Worm (Caenorhabditis elegans) whole organism, young adult: ENCODE data around the gene F34H10.4.

ENCODE experiments used
- C06A6.2 ChIP-seq: fragments of 200-800 bp; sonication (Bioruptor generic); conservative IDR thresholded peaks from 2 replicates; pipeline ENCODE4 v1.3.6; 2022; ENCODE audit warnings: missing genetic modification characterization, missing compliant biosample characterization
- F23B12.7 ChIP-seq: sonication (generic microtip); optimal IDR thresholded peaks from 2 replicates; lab custom pipeline; 2017; ENCODE audit warnings: missing genetic modification characterization, mild to moderate bottlenecking, missing compliant biosample characterization, antibody characterized with exemption, moderate library complexity; ENCODE audit not compliant: insufficient read depth
- T26A5.8 ChIP-seq: sonication (generic microtip); optimal IDR thresholded peaks from 2 replicates; lab custom pipeline; 2016; ENCODE audit warnings: missing genetic modification characterization, missing compliant biosample characterization
- Y95B8A.8 ChIP-seq: fragments of 200-800 bp; sonication (Bioruptor generic); IDR thresholded peaks from 2 replicates; pipeline ENCODE4 v1.3.6; 2022; ENCODE audit warnings: missing genetic modification reagents, missing genetic modification characterization, missing compliant biosample characterization
- akir-1 ChIP-seq: fragments of 200-800 bp; sonication (Bioruptor generic); optimal IDR thresholded peaks from 2 replicates; lab custom pipeline; 2018; ENCODE audit warnings: mild to moderate bottlenecking, missing genetic modification characterization, moderate library complexity, missing compliant biosample characterization
- atf-7 ChIP-seq: sonication (generic microtip); optimal IDR thresholded peaks from 2 replicates; lab custom pipeline; 2017; ENCODE audit warnings: mild to moderate bottlenecking, missing genetic modification characterization, missing compliant biosample characterization
- bed-1 ChIP-seq: fragments of 200-800 bp; sonication (Bioruptor generic); IDR thresholded peaks from 2 replicates; pipeline ENCODE4 v1.3.6; 2022; ENCODE audit warnings: missing genetic modification reagents, missing genetic modification characterization, missing compliant biosample characterization
- cebp-1 ChIP-seq, 2 experiments: fragments of 200-800 bp in 1 of 2; sonication (Bioruptor generic) in 1 of 2; sonication (generic microtip) in 1 of 2; IDR thresholded peaks in 1 of 2; optimal IDR thresholded peaks in 1 of 2; 2 replicates each; pipeline versions ENCODE4 v1.3.6 to Lab custom; 2017 to 2022; ENCODE audit warnings: missing compliant biosample characterization in 2 of 2, missing genetic modification characterization in 2 of 2, mild to moderate bottlenecking in 1 of 2, missing genetic modification reagents in 1 of 2, moderate library complexity in 1 of 2
- cebp-2 ChIP-seq: fragments of 200-800 bp; sonication (Bioruptor generic); IDR thresholded peaks from 2 replicates; pipeline ENCODE4 v1.3.6; 2022; ENCODE audit warnings: missing genetic modification characterization, missing compliant biosample characterization
- ceh-40 ChIP-seq: fragments of 200-800 bp; sonication (Bioruptor generic); IDR thresholded peaks from 2 replicates; pipeline ENCODE4 v1.3.6; 2022; ENCODE audit warnings: missing genetic modification characterization, missing compliant biosample characterization
- die-1 ChIP-seq: sonication (generic microtip); optimal IDR thresholded peaks from 2 replicates; lab custom pipeline; 2016; ENCODE audit warnings: missing genotype, mild to moderate bottlenecking, missing genetic modification characterization, missing compliant biosample characterization
- dpl-1 ChIP-seq: fragments of 150-350 bp; optimal IDR thresholded peaks from 2 replicates; lab custom pipeline; 2014; ENCODE audit warnings: missing biosample characterization, missing genetic modification reagents, missing genetic modification characterization
- efl-1 ChIP-seq: fragments of 150-350 bp; optimal IDR thresholded peaks from 2 replicates; lab custom pipeline; 2014; ENCODE audit warnings: missing biosample characterization, missing genetic modification reagents, missing genetic modification characterization
- egl-18 ChIP-seq: fragments of 200-800 bp; sonication (Bioruptor generic); IDR thresholded peaks from 2 replicates; pipeline ENCODE4 v1.3.6; 2022; ENCODE audit warnings: missing genetic modification reagents, missing genetic modification characterization, missing compliant biosample characterization
- egrh-3 ChIP-seq: fragments of 200-800 bp; sonication (Bioruptor generic); IDR thresholded peaks from 2 replicates; pipeline ENCODE4 v1.3.6; 2022; ENCODE audit warnings: missing genetic modification reagents, missing genetic modification characterization, missing compliant biosample characterization
- ekl-4 ChIP-seq: fragments of 200-800 bp; sonication (Bioruptor generic); IDR thresholded peaks from 2 replicates; pipeline ENCODE4 v1.3.6; 2022; ENCODE audit warnings: missing genetic modification reagents, missing genetic modification characterization, missing compliant biosample characterization
- ets-4 ChIP-seq: fragments of 200-800 bp; sonication (Bioruptor generic); optimal IDR thresholded peaks from 2 replicates; lab custom pipeline; 2018; ENCODE audit warnings: mild to moderate bottlenecking, missing genetic modification characterization, missing compliant biosample characterization
- fkh-3 ChIP-seq: sonication (generic microtip); optimal IDR thresholded peaks from 2 replicates; lab custom pipeline; 2016; ENCODE audit warnings: mild to moderate bottlenecking, missing genetic modification characterization, missing compliant biosample characterization
- him-1 ChIP-seq: sonication (generic microtip); optimal IDR thresholded peaks from 2 replicates; lab custom pipeline; 2016; ENCODE audit warnings: missing genotype, missing genetic modification reagents, missing genetic modification characterization, missing compliant biosample characterization
- hlh-12 ChIP-seq: sonication (generic microtip); optimal IDR thresholded peaks from 2 replicates; lab custom pipeline; 2016; ENCODE audit warnings: missing genetic modification characterization, missing compliant biosample characterization
- hlh-26 ChIP-seq: fragments of 200-800 bp; sonication (Bioruptor generic); conservative IDR thresholded peaks from 2 replicates; pipeline ENCODE4 v1.3.6; 2022; ENCODE audit warnings: missing genetic modification reagents, missing genetic modification characterization, missing compliant biosample characterization
- hmg-20 ChIP-seq: fragments of 200-800 bp; sonication (Bioruptor generic); IDR thresholded peaks from 2 replicates; pipeline ENCODE4 v1.3.6; 2022; ENCODE audit warnings: missing genetic modification reagents, missing genetic modification characterization, missing compliant biosample characterization
- hrde-1 ChIP-seq: sonication (generic microtip); optimal IDR thresholded peaks from 2 replicates; lab custom pipeline; 2016; ENCODE audit warnings: missing genetic modification characterization, mild to moderate bottlenecking, missing compliant biosample characterization, moderate library complexity, missing genotype, missing genetic modification reagents, borderline replicate concordance
- let-607 ChIP-seq, 2 experiments: fragments of 200-800 bp in 1 of 2; sonication (Bioruptor generic) in 1 of 2; sonication (generic microtip) in 1 of 2; optimal IDR thresholded peaks; 2 replicates each; lab custom pipeline; 2016 to 2018; ENCODE audit warnings: mild to moderate bottlenecking in 2 of 2, missing compliant biosample characterization in 2 of 2, missing genetic modification characterization in 2 of 2, moderate library complexity in 2 of 2, missing genotype in 1 of 2
- lin-35 ChIP-seq, 3 experiments: fragments of 150-350 bp in 2 of 3; sonication (generic microtip) in 1 of 3; optimal IDR thresholded peaks; 2 replicates each; lab custom pipeline; 2014 to 2018; ENCODE audit warnings: missing biosample characterization in 3 of 3, missing genetic modification characterization in 3 of 3, missing genetic modification reagents in 3 of 3
- lin-40 ChIP-seq: sonication (generic microtip); optimal IDR thresholded peaks from 2 replicates; lab custom pipeline; 2016; ENCODE audit warnings: missing genetic modification characterization, mild to moderate bottlenecking, missing compliant biosample characterization, missing genotype, missing genetic modification reagents
- madf-10 ChIP-seq: sonication (generic microtip); optimal IDR thresholded peaks from 2 replicates; lab custom pipeline; 2016; ENCODE audit warnings: mild to moderate bottlenecking, missing genetic modification characterization, missing compliant biosample characterization
- madf-6 ChIP-seq: fragments of 200-800 bp; sonication (Bioruptor generic); IDR thresholded peaks from 2 replicates; pipeline ENCODE4 v1.3.6; 2022; ENCODE audit warnings: missing genetic modification reagents, missing genetic modification characterization, missing compliant biosample characterization
- madf-8 ChIP-seq: fragments of 200-800 bp; sonication (Bioruptor generic); conservative IDR thresholded peaks from 2 replicates; pipeline ENCODE4 v1.3.6; 2022; ENCODE audit warnings: missing genetic modification reagents, missing genetic modification characterization, missing compliant biosample characterization
- mxl-1 ChIP-seq: sonication (generic microtip); optimal IDR thresholded peaks from 2 replicates; lab custom pipeline; 2016; ENCODE audit warnings: missing genetic modification characterization, missing compliant biosample characterization
- nfya-1 ChIP-seq: sonication (generic microtip); optimal IDR thresholded peaks from 2 replicates; lab custom pipeline; 2017; ENCODE audit warnings: antibody characterized with exemption, missing compliant biosample characterization, missing genetic modification characterization, borderline replicate concordance; ENCODE audit not compliant: insufficient read depth
- nfyb-1 ChIP-seq: fragments of 200-800 bp; sonication (Bioruptor generic); IDR thresholded peaks from 2 replicates; pipeline ENCODE4 v1.3.6; 2022; ENCODE audit warnings: missing genetic modification reagents, missing genetic modification characterization, missing compliant biosample characterization
- sdz-38 ChIP-seq: sonication (generic microtip); optimal IDR thresholded peaks from 2 replicates; lab custom pipeline; 2016; ENCODE audit warnings: missing genotype, missing genetic modification characterization, missing compliant biosample characterization
- snpc-3.4 ChIP-seq: sonication (generic microtip); optimal IDR thresholded peaks from 2 replicates; lab custom pipeline; 2017; ENCODE audit warnings: missing genetic modification characterization, mild to moderate bottlenecking, missing compliant biosample characterization, antibody characterized with exemption, moderate library complexity, missing genotype, missing genetic modification reagents
- snpc-4 ChIP-seq, 5 experiments: fragments of 150-350 bp in 1 of 5; sonication (generic microtip) in 4 of 5; optimal IDR thresholded peaks; 2 replicates each; lab custom pipeline; 2014 to 2018; ENCODE audit warnings: missing genetic modification characterization in 5 of 5, missing biosample characterization in 3 of 5, antibody characterized with exemption in 2 of 5, mild to moderate bottlenecking in 2 of 5, missing compliant biosample characterization in 2 of 5, missing genotype in 2 of 5, moderate library complexity in 2 of 5, missing genetic modification reagents in 1 of 5
- somi-1 ChIP-seq: fragments of 200-800 bp; sonication (Bioruptor generic); optimal IDR thresholded peaks from 2 replicates; lab custom pipeline; 2018; ENCODE audit warnings: mild to moderate bottlenecking, missing genetic modification characterization, missing compliant biosample characterization
- sptf-2 ChIP-seq: fragments of 200-800 bp; sonication (Bioruptor generic); optimal IDR thresholded peaks from 2 replicates; lab custom pipeline; 2018; ENCODE audit warnings: mild to moderate bottlenecking, missing genetic modification characterization, missing compliant biosample characterization
- tbp1 ChIP-seq: fragments of 200-800 bp; sonication (Bioruptor generic); optimal IDR thresholded peaks from 2 replicates; lab custom pipeline; 2018; ENCODE audit warnings: mild to moderate bottlenecking, missing genetic modification characterization, missing compliant biosample characterization
- xnd-1 ChIP-seq: sonication (generic microtip); optimal IDR thresholded peaks from 2 replicates; lab custom pipeline; 2016; ENCODE audit warnings: missing genotype, missing genetic modification reagents, missing genetic modification characterization, missing compliant biosample characterization
- zfh-2 ChIP-seq: fragments of 200-800 bp; sonication (Bioruptor generic); conservative IDR thresholded peaks from 2 replicates; pipeline ENCODE4 v1.3.6; 2022; ENCODE audit warnings: missing genetic modification reagents, missing genetic modification characterization, missing compliant biosample characterization
- ztf-25 ChIP-seq: fragments of 200-800 bp; sonication (Bioruptor generic); IDR thresholded peaks from 2 replicates; pipeline ENCODE4 v1.3.6; 2022; ENCODE audit warnings: missing genetic modification reagents, missing genetic modification characterization, missing compliant biosample characterization
- ztf-26 ChIP-seq: sonication (generic microtip); optimal IDR thresholded peaks from 2 replicates; lab custom pipeline; 2017; ENCODE audit warnings: missing genetic modification characterization, missing compliant biosample characterization
- ztf-28 ChIP-seq: fragments of 200-800 bp; sonication (Bioruptor generic); IDR thresholded peaks from 2 replicates; pipeline ENCODE4 v1.3.6; 2022; ENCODE audit warnings: missing genetic modification reagents, missing genetic modification characterization, missing compliant biosample characterization

The F34H10.4 gene

ce11 chrX:9616919-9617318 is 31.4 kb upstream of the F34H10.4 start, which contains the start of gene C11E4.7:
Gene C11E4.7, plus strand, starts transcription at chrX:9617219.
- TF ChIP-seq fkh-3 (no peak), hlh-26 (GFP tag; lab: Robert Waterston, UW) (no peak), egrh-3 (GFP tag; lab: Robert Waterston, UW) (no peak), lin-40 (peak; percentile 39), cebp-2 (GFP tag; lab: Robert Waterston, UW) (0 out of 2 replicates have a peak, but pooled peaks have one; percentile 33), dpl-1 (no peak), ztf-26 (tag; lab: Kevin White, UChicago) (peak; percentile 11)

ce11 chrX:9620136-9620535 is 28.2 kb upstream of the F34H10.4 start, which contains the start of gene C11E4.8:
Gene C11E4.8, plus strand, starts transcription at chrX:9620436.
- TF ChIP-seq atf-7 (tag; lab: Kevin White, UChicago) = no peak
- no peak for TF ChIP-seq lin-35 (GFP tag; optimal IDR thresholded peaks at IDR 0.05; lab: Kevin White, UChicago)
- no peak for TF ChIP-seq dpl-1
- TF ChIP-seq madf-8 (GFP tag; lab: Robert Waterston, UW) = no peak
- TF ChIP-seq xnd-1 = no peak
- no peak for TF ChIP-seq ztf-28 (GFP tag; lab: Robert Waterston, UW)
- TF ChIP-seq Y95B8A.8 (GFP tag; lab: Robert Waterston, UW) = no peak
- TF ChIP-seq mxl-1 (tag; lab: Kevin White, UChicago) = no peak
- TF ChIP-seq sdz-38 = no peak
- TF ChIP-seq hrde-1 (tag; lab: Kevin White, UChicago) = no peak
- TF ChIP-seq, all 124 proteins: peak for 0

DNA sequence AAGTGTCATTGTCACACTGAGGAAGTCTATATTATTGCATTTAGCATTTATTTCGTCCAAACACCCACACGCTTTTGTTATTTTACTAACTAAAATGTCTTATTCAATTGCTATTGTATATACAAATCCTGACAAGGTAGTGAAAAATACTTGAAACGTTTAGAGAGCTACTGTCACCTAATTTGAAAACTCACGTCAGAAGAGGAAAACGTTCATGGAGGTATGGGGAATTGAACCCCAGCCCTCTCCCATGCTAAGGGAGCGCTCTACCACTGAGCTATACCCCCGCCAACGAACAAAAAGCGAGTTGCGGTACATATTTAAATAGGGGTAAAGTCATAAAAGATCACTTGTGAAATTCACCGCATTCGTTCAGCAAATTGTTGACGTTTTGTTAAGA is 25.7 kb upstream of the F34H10.4 start:
- TF ChIP-seq efl-1 (GFP tag; lab: Kevin White, UChicago) (no peak), sptf-2 (GFP tag; lab: Kevin White, UChicago) (peak; percentile 52), hlh-12 (tag; lab: Kevin White, UChicago) (peak; percentile 4), hmg-20 (GFP tag; lab: Robert Waterston, UW) (no peak), madf-10 (peak; percentile 67), ekl-4 (GFP tag; lab: Robert Waterston, UW) (0 out of 2 replicates have a peak, but pooled peaks have one; percentile 40), tbp1 (GFP tag; lab: Kevin White, UChicago) (peak; percentile 90), zfh-2 (GFP tag; lab: Robert Waterston, UW) (no peak), let-607 (tag; optimal IDR thresholded peaks at IDR 0.05; lab: Kevin White, UChicago) (peak in 1 of 2 experiments; percentile 34), ceh-40 (GFP tag; lab: Robert Waterston, UW) (peak; percentile 66), madf-6 (GFP tag; lab: Robert Waterston, UW) (peak; percentile 48; the same call in 1 of the 2 replicates), ets-4 (GFP tag; lab: Kevin White, UChicago) (peak; percentile 43), T26A5.8 (peak; percentile 19), nfyb-1 (GFP tag; lab: Robert Waterston, UW) (no peak; the same call in none of the 2 replicates), mxl-1 (tag; lab: Kevin White, UChicago) (peak; percentile 83), hlh-26 (GFP tag; lab: Robert Waterston, UW) (0 out of 2 replicates have a peak, but pooled peaks have one; percentile 41), snpc-3.4 (tag; lab: Kevin White, UChicago) (peak; percentile 83), ztf-25 (GFP tag; lab: Robert Waterston, UW) (peak; percentile 64; the same call in 1 of the 2 replicates), him-1 (peak; percentile 89), akir-1 (GFP tag; lab: Kevin White, UChicago) (peak; percentile 17), die-1 (peak; percentile 95), nfya-1 (tag; lab: Kevin White, UChicago) (no peak), egl-18 (GFP tag; lab: Robert Waterston, UW) (0 out of 2 replicates have a peak, but pooled peaks have one; percentile 32), F23B12.7 (peak; percentile 59), snpc-4 (GFP tag; optimal IDR thresholded peaks at IDR 0.05; lab: Kevin White, UChicago) (peak; percentile 78), snpc-4 (tag; optimal IDR thresholded peaks at IDR 0.05; lab: Kevin White, UChicago) (no peak), bed-1 (GFP tag; lab: Robert Waterston, UW) (no peak), cebp-1 (GFP tag; IDR thresholded peaks at IDR 0.05; lab: Robert Waterston, UW) (0 out of 2 replicates have a peak, but pooled peaks have one; percentile 26), cebp-1 (tag; optimal IDR thresholded peaks at IDR 0.05; lab: Kevin White, UChicago) (no peak), egrh-3 (GFP tag; lab: Robert Waterston, UW) (peak; percentile 27; the same call in 1 of the 2 replicates), somi-1 (GFP tag; lab: Kevin White, UChicago) (peak; percentile 53), C06A6.2 (GFP tag; lab: Robert Waterston, UW) (no peak)
